Worm (Caenorhabditis elegans) whole organism, mixed stage, embryonic: Measurements from ENCODE around the gene C23H3.2.

ENCODE experiments used
- M03D4.4 ChIP-seq: sonication (generic microtip); optimal IDR thresholded peaks from 2 replicates; lab custom pipeline; 2017; ENCODE audit warnings: mild to moderate bottlenecking, missing genetic modification characterization, missing compliant biosample characterization
- bed-3 ChIP-seq: fragments of 200-800 bp; sonication (Bioruptor generic); optimal IDR thresholded peaks from 3 replicates; lab custom pipeline; 2018; ENCODE audit warnings: mild to moderate bottlenecking, missing genetic modification characterization, moderate library complexity, missing compliant biosample characterization
- blmp-1 ChIP-seq: fragments of 150-350 bp; optimal IDR thresholded peaks from 2 replicates; lab custom pipeline; 2014; ENCODE audit warnings: missing biosample characterization, missing genetic modification characterization
- ceh-39 ChIP-seq: fragments of 150-350 bp; optimal IDR thresholded peaks from 2 replicates; lab custom pipeline; 2014; ENCODE audit warnings: missing biosample characterization, missing genetic modification characterization
- ceh-43 ChIP-seq: fragments of 200-800 bp; sonication (Bioruptor generic); optimal IDR thresholded peaks from 2 replicates; lab custom pipeline; 2018; ENCODE audit warnings: mild to moderate bottlenecking, missing genetic modification characterization, moderate library complexity, missing compliant biosample characterization
- ceh-83 ChIP-seq: fragments of 200-800 bp; sonication (Bioruptor generic); optimal IDR thresholded peaks from 2 replicates; lab custom pipeline; 2018; ENCODE audit warnings: mild to moderate bottlenecking, missing genetic modification characterization, missing compliant biosample characterization
- ces-1 ChIP-seq: fragments of 150-350 bp; optimal IDR thresholded peaks from 2 replicates; lab custom pipeline; 2014; ENCODE audit warnings: missing biosample characterization, missing genetic modification reagents, missing genetic modification characterization
- drap-1 ChIP-seq: fragments of 200-800 bp; sonication (Bioruptor generic); optimal IDR thresholded peaks from 3 replicates; lab custom pipeline; 2018; ENCODE audit warnings: mild to moderate bottlenecking, missing genetic modification characterization, missing compliant biosample characterization
- elt-1 ChIP-seq: sonication (generic microtip); optimal IDR thresholded peaks from 2 replicates; lab custom pipeline; 2017; ENCODE audit warnings: missing genetic modification characterization, mild to moderate bottlenecking, missing compliant biosample characterization, antibody characterized with exemption, moderate library complexity, borderline replicate concordance; ENCODE audit not compliant: insufficient read depth
- elt-3 ChIP-seq: fragments of 150-350 bp; optimal IDR thresholded peaks from 2 replicates; lab custom pipeline; 2014; ENCODE audit warnings: missing biosample characterization, missing genetic modification characterization
- flh-1 ChIP-seq: fragments of 200-800 bp; sonication (Bioruptor generic); optimal IDR thresholded peaks from 2 replicates; lab custom pipeline; 2018; ENCODE audit warnings: mild to moderate bottlenecking, missing genetic modification characterization, moderate library complexity, missing compliant biosample characterization
- ham-2 ChIP-seq: fragments of 200-800 bp; sonication (Bioruptor generic); optimal IDR thresholded peaks from 2 replicates; lab custom pipeline; 2018; ENCODE audit warnings: mild to moderate bottlenecking, missing genetic modification characterization, missing compliant biosample characterization
- hlh-1 ChIP-seq: fragments of 150-350 bp; optimal IDR thresholded peaks from 2 replicates; lab custom pipeline; 2014; ENCODE audit warnings: missing biosample characterization, missing genetic modification reagents, missing genetic modification characterization
- lin-13 ChIP-seq: fragments of 150-350 bp; optimal IDR thresholded peaks from 2 replicates; lab custom pipeline; 2014; ENCODE audit warnings: missing biosample characterization, missing genetic modification characterization
- lin-32 ChIP-seq: fragments of 200-800 bp; sonication (Bioruptor generic); optimal IDR thresholded peaks from 2 replicates; lab custom pipeline; 2018; ENCODE audit warnings: mild to moderate bottlenecking, missing genetic modification characterization, missing compliant biosample characterization
- lsy-2 ChIP-seq: fragments of 150-350 bp; optimal IDR thresholded peaks from 2 replicates; lab custom pipeline; 2014; ENCODE audit warnings: missing biosample characterization, missing genetic modification characterization
- mab-5 ChIP-seq: fragments of 150-350 bp; optimal IDR thresholded peaks from 2 replicates; lab custom pipeline; 2014; ENCODE audit warnings: missing biosample characterization, missing genetic modification characterization
- mep-1 ChIP-seq: fragments of 150-350 bp; optimal IDR thresholded peaks from 2 replicates; lab custom pipeline; 2017; ENCODE audit warnings: missing biosample characterization, missing genetic modification reagents, missing genetic modification characterization, inconsistent platforms
- mls-2 ChIP-seq: sonication (generic microtip); optimal IDR thresholded peaks from 2 replicates; lab custom pipeline; 2016; ENCODE audit warnings: mild to moderate bottlenecking, missing genetic modification characterization, moderate library complexity, missing compliant biosample characterization
- nhr-12 ChIP-seq: fragments of 150-350 bp; optimal IDR thresholded peaks from 2 replicates; lab custom pipeline; 2014; ENCODE audit warnings: missing biosample characterization, missing genetic modification characterization
- nhr-2 ChIP-seq: fragments of 150-350 bp; optimal IDR thresholded peaks from 2 replicates; lab custom pipeline; 2014; ENCODE audit warnings: missing biosample characterization, missing genetic modification characterization
- nhr-237 ChIP-seq: fragments of 150-350 bp; optimal IDR thresholded peaks from 2 replicates; lab custom pipeline; 2014; ENCODE audit warnings: missing biosample characterization, missing genetic modification characterization
- nhr-28 ChIP-seq: fragments of 150-350 bp; optimal IDR thresholded peaks from 2 replicates; lab custom pipeline; 2014; ENCODE audit warnings: missing biosample characterization, missing genetic modification characterization
- nhr-76 ChIP-seq: sonication (generic microtip); optimal IDR thresholded peaks from 2 replicates; lab custom pipeline; 2017; ENCODE audit warnings: missing biosample characterization, missing genetic modification characterization
- pha-4 ChIP-seq: fragments of 150-350 bp; optimal IDR thresholded peaks from 2 replicates; lab custom pipeline; 2018; ENCODE audit warnings: missing biosample characterization, missing genetic modification reagents, missing genetic modification characterization
- sem-2 ChIP-seq: fragments of 200-800 bp; sonication (Bioruptor generic); optimal IDR thresholded peaks from 2 replicates; lab custom pipeline; 2018; ENCODE audit warnings: mild to moderate bottlenecking, missing genetic modification characterization, missing compliant biosample characterization
- snpc-4 ChIP-seq: fragments of 150-350 bp; optimal IDR thresholded peaks from 2 replicates; lab custom pipeline; 2014; ENCODE audit warnings: missing biosample characterization, missing genetic modification characterization
- unc-120 ChIP-seq: sonication (generic microtip); optimal IDR thresholded peaks from 2 replicates; lab custom pipeline; 2017; ENCODE audit warnings: missing genetic modification characterization, missing compliant biosample characterization; ENCODE audit not compliant: poor library complexity, severe bottlenecking
- unc-39 ChIP-seq: fragments of 150-350 bp; optimal IDR thresholded peaks from 2 replicates; lab custom pipeline; 2014; ENCODE audit warnings: missing biosample characterization, missing genetic modification characterization
- unc-62 ChIP-seq: fragments of 150-350 bp; optimal IDR thresholded peaks from 2 replicates; lab custom pipeline; 2014; ENCODE audit warnings: missing biosample characterization, missing genetic modification reagents, missing genetic modification characterization
- ztf-11 ChIP-seq: fragments of 150-350 bp; optimal IDR thresholded peaks from 2 replicates; lab custom pipeline; 2014; ENCODE audit warnings: missing biosample characterization, missing genetic modification characterization

Gene C23H3.2

DNA sequence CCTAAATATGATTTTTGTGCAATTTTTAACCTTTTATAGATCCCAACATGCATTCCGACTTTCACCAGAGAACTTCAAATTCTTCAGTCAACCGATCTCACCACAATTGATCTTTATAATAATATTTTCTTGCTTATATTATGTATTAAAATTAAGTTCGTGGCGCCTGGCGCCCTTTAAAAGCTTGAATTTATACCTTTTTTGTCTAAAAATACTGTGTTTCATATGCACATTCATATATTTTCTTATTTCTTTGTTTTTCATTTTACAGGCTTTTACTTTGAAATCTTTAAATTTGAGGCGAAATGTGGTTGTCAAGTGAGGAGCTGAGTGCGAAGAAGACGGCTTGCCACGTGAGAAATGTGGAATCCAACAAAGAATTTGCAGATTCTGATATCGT lies 16.4 kb upstream of the C23H3.2 start, which contains the start of gene rpoa-49:
Gene rpoa-49 (plus strand): TSS at position 301 of the 400 bp plus-strand sequence.
- TF ChIP-seq M03D4.4 = no peak
- TF ChIP-seq elt-1 = no peak
- no peak for TF ChIP-seq nhr-12 (tag; lab: Kevin White, UChicago)
- TF ChIP-seq ham-2 (GFP tag; lab: Kevin White, UChicago) = no peak
- TF ChIP-seq mab-5 (tag; lab: Kevin White, UChicago) = no peak
- TF ChIP-seq sem-2 (GFP tag; lab: Kevin White, UChicago) = no peak
- TF ChIP-seq ceh-83 (GFP tag; lab: Kevin White, UChicago) = no peak
- no peak for TF ChIP-seq nhr-76 (tag; lab: Kevin White, UChicago)
- TF ChIP-seq flh-1 (GFP tag; lab: Kevin White, UChicago) = no peak
- no peak for TF ChIP-seq hlh-1 (tag; lab: Kevin White, UChicago)
- no peak for TF ChIP-seq lsy-2 (tag; lab: Kevin White, UChicago)
- no peak for TF ChIP-seq ces-1 (GFP tag; lab: Kevin White, UChicago)
- no peak for TF ChIP-seq bed-3 (GFP tag; lab: Kevin White, UChicago)
- no peak for TF ChIP-seq ceh-43 (GFP tag; lab: Kevin White, UChicago)
- no peak for TF ChIP-seq nhr-28
- TF ChIP-seq unc-62 (GFP tag; lab: Kevin White, UChicago) = no peak
- no peak for TF ChIP-seq blmp-1 (tag; lab: Kevin White, UChicago)
- no peak for TF ChIP-seq unc-120 (tag; lab: Kevin White, UChicago)
- TF ChIP-seq, all 35 proteins: peak for 0

- TF ChIP-seq M03D4.4 (no peak), lin-13 (tag; lab: Kevin White, UChicago) (no peak), ceh-43 (GFP tag; lab: Kevin White, UChicago) (no peak), nhr-12 (tag; lab: Kevin White, UChicago) (no peak), nhr-2 (tag; lab: Kevin White, UChicago) (no peak), ham-2 (GFP tag; lab: Kevin White, UChicago) (no peak), hlh-1 (tag; lab: Kevin White, UChicago) (no peak), ceh-39 (tag; lab: Kevin White, UChicago) (no peak), unc-62 (GFP tag; lab: Kevin White, UChicago) (no peak)
Measured at ce11 chrII:46116-46515, 15.0 kb upstream of the C23H3.2 start, which contains the start of gene rpt-4. TSS of gene rpt-4 (minus strand) at chrII:46216.

ce11 chrII:47280-47679 lies 13.8 kb upstream of the C23H3.2 start, which contains the start of gene C23H3.5:
TSS of gene C23H3.5 (plus strand) at chrII:47580.
- no peak for TF ChIP-seq flh-1 (GFP tag; lab: Kevin White, UChicago)
- TF ChIP-seq mep-1 (tag; lab: Kevin White, UChicago) = no peak
- TF ChIP-seq bed-3 (GFP tag; lab: Kevin White, UChicago) = no peak
- no peak for TF ChIP-seq drap-1 (GFP tag; lab: Kevin White, UChicago)
- no peak for TF ChIP-seq ceh-43 (GFP tag; lab: Kevin White, UChicago)

- TF ChIP-seq ztf-11 (tag; lab: Kevin White, UChicago) (no peak), nhr-237 (tag; lab: Kevin White, UChicago) (no peak)
Measured at ce11 chrII:50862-51261, 10.3 kb upstream of the C23H3.2 start.

DNA sequence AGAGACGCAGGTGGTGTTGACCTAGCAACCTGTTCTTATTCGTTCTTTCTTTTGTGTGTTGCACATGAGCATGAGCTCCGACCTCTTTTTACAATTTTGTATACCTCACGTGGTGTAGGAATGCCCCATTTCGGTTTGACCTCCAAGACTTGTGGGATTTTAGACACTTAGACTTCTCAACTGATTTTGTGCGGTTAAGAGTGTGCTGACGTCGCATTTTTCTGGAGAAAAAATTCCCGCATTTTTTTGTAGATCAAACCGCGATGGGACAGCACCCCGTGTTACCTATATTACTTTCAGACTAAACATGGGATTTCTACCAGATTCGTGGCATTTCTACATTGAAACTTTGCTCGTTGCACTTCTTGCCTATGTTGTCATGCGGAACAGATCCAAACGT lies 9.8 kb upstream of the C23H3.2 start, which contains the start of gene sptl-1:
Gene sptl-1 (plus strand): TSS at position 301 of the 400 bp plus-strand sequence.
- no peak for TF ChIP-seq ceh-39 (tag; lab: Kevin White, UChicago)
- TF ChIP-seq nhr-28 = no peak
- peak; percentile 23 for TF ChIP-seq pha-4 (tag; lab: Kevin White, UChicago)
- TF ChIP-seq elt-3 (tag; lab: Kevin White, UChicago) = no peak
- TF ChIP-seq mab-5 (tag; lab: Kevin White, UChicago) = no peak
- TF ChIP-seq unc-39 = no peak

ce11 chrII:55204-55603 lies 5.9 kb upstream of the C23H3.2 start, which contains the start of gene tre-5:
TSS of gene tre-5 (minus strand) at chrII:55304.
- TF ChIP-seq snpc-4 (tag; lab: Kevin White, UChicago) = no peak
- TF ChIP-seq unc-62 (GFP tag; lab: Kevin White, UChicago) = no peak
- no peak for TF ChIP-seq drap-1 (GFP tag; lab: Kevin White, UChicago)
- TF ChIP-seq nhr-76 (tag; lab: Kevin White, UChicago) = no peak
- TF ChIP-seq unc-39 = no peak
- no peak for TF ChIP-seq ces-1 (GFP tag; lab: Kevin White, UChicago)
- no peak for TF ChIP-seq mls-2 (tag; lab: Kevin White, UChicago)
- no peak for TF ChIP-seq lin-32 (GFP tag; lab: Kevin White, UChicago)
- no peak for TF ChIP-seq lsy-2 (tag; lab: Kevin White, UChicago)
